Fruit fly (Drosophila melanogaster) whole organism, embryonic: ENCODE results near the gene dbo.

ENCODE experiments used
- Adf1 ChIP-seq: fragments of 200-800 bp; sonication (Bioruptor generic); IDR thresholded peaks from 2 replicates; pipeline ENCODE4 v1.3.6; 2022; ENCODE audit warnings: missing biosample characterization, missing genetic modification characterization
- Atf-2 ChIP-seq: fragments of 200-800 bp; sonication (Bioruptor generic); optimal IDR thresholded peaks from 2 replicates; lab custom pipeline; 2016; ENCODE audit warnings: missing biosample characterization, missing genetic modification characterization
- CG10462 ChIP-seq: fragments of 200-800 bp; sonication (Bioruptor generic); optimal IDR thresholded peaks from 2 replicates; lab custom pipeline; 2016; ENCODE audit warnings: missing biosample characterization, missing genetic modification characterization
- CG11085 ChIP-seq: fragments of 200-800 bp; sonication (Bioruptor generic); IDR thresholded peaks from 2 replicates; pipeline ENCODE4 v1.3.6; 2022; ENCODE audit warnings: missing biosample characterization, missing genetic modification characterization
- CG11696 ChIP-seq: fragments of 200-800 bp; sonication (Bioruptor generic); IDR thresholded peaks from 2 replicates; pipeline ENCODE4 v1.3.6; 2022; ENCODE audit warnings: missing biosample characterization, missing genetic modification characterization
- CG13624 ChIP-seq: fragments of 200-800 bp; sonication (Bioruptor generic); optimal IDR thresholded peaks from 2 replicates; lab custom pipeline; 2016; ENCODE audit warnings: missing biosample characterization, missing genetic modification characterization
- CG15696 ChIP-seq: fragments of 200-800 bp; sonication (Bioruptor generic); optimal IDR thresholded peaks from 2 replicates; lab custom pipeline; 2019; ENCODE audit warnings: missing biosample characterization, mild to moderate bottlenecking, missing genetic modification characterization, moderate library complexity
- CG1603 ChIP-seq: fragments of 200-800 bp; sonication (Bioruptor generic); optimal IDR thresholded peaks from 2 replicates; lab custom pipeline; 2019; ENCODE audit warnings: missing biosample characterization, mild to moderate bottlenecking, missing genetic modification characterization, moderate library complexity
- CG1647 ChIP-seq: fragments of 200-800 bp; sonication (Bioruptor generic); optimal IDR thresholded peaks from 3 replicates; lab custom pipeline; 2016; ENCODE audit warnings: missing biosample characterization, missing genetic modification characterization
- CG18599 ChIP-seq: fragments of 200-800 bp; sonication (Bioruptor generic); optimal IDR thresholded peaks from 3 replicates; lab custom pipeline; 2017; ENCODE audit warnings: missing biosample characterization, missing genetic modification characterization, mild to moderate bottlenecking, moderate library complexity, missing genetic modification reagents
- CG2199 ChIP-seq: fragments of 200-800 bp; sonication (Bioruptor generic); IDR thresholded peaks from 3 replicates; pipeline ENCODE4 v1.3.6; 2022; ENCODE audit warnings: missing biosample characterization, missing genetic modification characterization
- CG31388 ChIP-seq: fragments of 200-800 bp; sonication (Bioruptor generic); optimal IDR thresholded peaks from 2 replicates; lab custom pipeline; 2016; ENCODE audit warnings: missing biosample characterization, missing genetic modification characterization
- CG34422 ChIP-seq: fragments of 200-800 bp; sonication (Bioruptor generic); IDR thresholded peaks from 3 replicates; pipeline ENCODE4 v1.3.6; 2022; ENCODE audit warnings: missing biosample characterization, missing genetic modification characterization
- CG42726 ChIP-seq: fragments of 200-800 bp; sonication (Bioruptor generic); IDR thresholded peaks from 2 replicates; pipeline ENCODE4 v1.3.6; 2022; ENCODE audit warnings: missing biosample characterization, missing genetic modification characterization; ENCODE audit not compliant: partially characterized antibody
- CG6689 ChIP-seq: fragments of 200-800 bp; sonication (Bioruptor generic); IDR thresholded peaks from 2 replicates; pipeline ENCODE4 v1.3.6; 2022; ENCODE audit warnings: missing biosample characterization, missing genetic modification characterization
- CG7745 ChIP-seq: fragments of 200-800 bp; sonication (Bioruptor generic); optimal IDR thresholded peaks from 2 replicates; lab custom pipeline; 2018; ENCODE audit warnings: missing biosample characterization, mild to moderate bottlenecking, missing genetic modification characterization, moderate library complexity
- D19B ChIP-seq: fragments of 200-800 bp; sonication (Bioruptor generic); optimal IDR thresholded peaks from 2 replicates; lab custom pipeline; 2017; ENCODE audit warnings: missing biosample characterization, mild to moderate bottlenecking, missing genetic modification characterization
- Dip2 ChIP-seq: fragments of 200-800 bp; sonication (Bioruptor generic); IDR thresholded peaks from 2 replicates; pipeline ENCODE4 v1.3.6; 2022; ENCODE audit warnings: missing biosample characterization, missing genetic modification characterization
- Dip3 ChIP-seq: fragments of 200-800 bp; sonication (Bioruptor generic); optimal IDR thresholded peaks from 3 replicates; lab custom pipeline; 2016; ENCODE audit warnings: missing biosample characterization, missing genetic modification characterization
- Dll ChIP-seq: fragments of 200-800 bp; sonication (Bioruptor generic); IDR thresholded peaks from 4 replicates; pipeline ENCODE4 v1.3.6; 2022; ENCODE audit warnings: missing biosample characterization, missing genetic modification characterization; ENCODE audit not compliant: partially characterized antibody
- Fer3 ChIP-seq: fragments of 200-800 bp; sonication (Bioruptor generic); optimal IDR thresholded peaks from 2 replicates; lab custom pipeline; 2018; ENCODE audit warnings: missing biosample characterization, mild to moderate bottlenecking, missing genetic modification characterization, moderate library complexity
- Ravus ChIP-seq: fragments of 200-800 bp; sonication (Bioruptor generic); IDR thresholded peaks from 2 replicates; pipeline ENCODE4 v1.3.6; 2022; ENCODE audit warnings: missing biosample characterization, missing genetic modification characterization
- Tbp ChIP-seq: fragments of >200 bp; optimal IDR thresholded peaks from 2 replicates; lab custom pipeline; 2018; ENCODE audit warnings: missing biosample characterization, missing genetic modification characterization
- chif ChIP-seq, 2 experiments: fragments of 200-800 bp; sonication (Bioruptor generic); optimal IDR thresholded peaks; 3 replicates each; lab custom pipeline; 2016; ENCODE audit warnings: missing biosample characterization in 2 of 2, missing genetic modification characterization in 2 of 2
- chinmo ChIP-seq: fragments of 200-800 bp; sonication (Bioruptor generic); IDR thresholded peaks from 4 replicates; pipeline ENCODE4 v1.3.6; 2022; ENCODE audit warnings: missing biosample characterization, missing genetic modification characterization; ENCODE audit not compliant: partially characterized antibody
- corto ChIP-seq: fragments of 200-800 bp; sonication (Bioruptor generic); optimal IDR thresholded peaks from 2 replicates; lab custom pipeline; 2016; ENCODE audit warnings: missing biosample characterization, mild to moderate bottlenecking, missing genetic modification characterization, moderate library complexity
- crc ChIP-seq: fragments of 200-800 bp; sonication (Bioruptor generic); optimal IDR thresholded peaks from 2 replicates; lab custom pipeline; 2016; ENCODE audit warnings: missing biosample characterization, missing genetic modification characterization
- dan ChIP-seq: fragments of 200-800 bp; sonication (Bioruptor generic); IDR thresholded peaks from 2 replicates; pipeline ENCODE4 v1.3.6; 2022; ENCODE audit warnings: missing biosample characterization, missing genetic modification characterization
- dimm ChIP-seq: fragments of 200-800 bp; sonication (Bioruptor generic); IDR thresholded peaks from 2 replicates; pipeline ENCODE4 v1.3.6; 2022; ENCODE audit warnings: missing biosample characterization, missing genetic modification characterization
- fd3F ChIP-seq: fragments of 200-800 bp; sonication (Bioruptor generic); optimal IDR thresholded peaks from 2 replicates; lab custom pipeline; 2018; ENCODE audit warnings: missing biosample characterization, mild to moderate bottlenecking, missing genetic modification characterization, moderate library complexity
- insv ChIP-seq, 2 experiments: fragments of 200-800 bp; sonication (Bioruptor generic); optimal IDR thresholded peaks; 3 replicates each; lab custom pipeline; 2016 to 2018; ENCODE audit warnings: missing biosample characterization in 2 of 2, missing genetic modification characterization in 2 of 2
- jing ChIP-seq: fragments of 200-800 bp; sonication (Bioruptor generic); optimal IDR thresholded peaks from 2 replicates; lab custom pipeline; 2018; ENCODE audit warnings: missing biosample characterization, mild to moderate bottlenecking, missing genetic modification characterization
- lab ChIP-seq: fragments of 200-800 bp; sonication (Bioruptor generic); optimal IDR thresholded peaks from 3 replicates; lab custom pipeline; 2017; ENCODE audit warnings: missing biosample characterization, missing genetic modification characterization, mild to moderate bottlenecking, moderate library complexity, missing genetic modification reagents
- lmd ChIP-seq: fragments of 200-800 bp; sonication (Bioruptor generic); IDR thresholded peaks from 2 replicates; pipeline ENCODE4 v1.3.6; 2022; ENCODE audit warnings: missing biosample characterization, missing genetic modification characterization
- pb ChIP-seq: fragments of 200-800 bp; sonication (Bioruptor generic); optimal IDR thresholded peaks from 3 replicates; lab custom pipeline; 2016; ENCODE audit warnings: missing biosample characterization, missing genetic modification characterization
- pita ChIP-seq: fragments of 200-800 bp; sonication (Bioruptor generic); optimal IDR thresholded peaks from 2 replicates; lab custom pipeline; 2017; ENCODE audit warnings: missing biosample characterization, mild to moderate bottlenecking, missing genetic modification characterization
- pros ChIP-seq: fragments of 200-800 bp; sonication (Bioruptor generic); optimal IDR thresholded peaks from 3 replicates; lab custom pipeline; 2019; ENCODE audit warnings: missing biosample characterization, mild to moderate bottlenecking, missing genetic modification characterization, moderate library complexity
- sisA ChIP-seq: fragments of 200-800 bp; sonication (Bioruptor generic); IDR thresholded peaks from 2 replicates; pipeline ENCODE4 v1.3.6; 2022; ENCODE audit warnings: missing biosample characterization, missing genetic modification characterization
- slbo ChIP-seq: fragments of 200-800 bp; sonication (Bioruptor generic); IDR thresholded peaks from 2 replicates; pipeline ENCODE4 v1.3.6; 2022; ENCODE audit warnings: missing biosample characterization, missing genetic modification characterization
- stc ChIP-seq: fragments of 200-800 bp; sonication (Bioruptor generic); IDR thresholded peaks from 2 replicates; pipeline ENCODE4 v1.3.6; 2022; ENCODE audit warnings: missing biosample characterization, missing genetic modification characterization
- tna ChIP-seq: fragments of 200-800 bp; sonication (Bioruptor generic); IDR thresholded peaks from 2 replicates; pipeline ENCODE4 v1.3.6; 2022; ENCODE audit warnings: missing biosample characterization, missing genetic modification characterization; ENCODE audit not compliant: partially characterized antibody
- ttk ChIP-seq: fragments of 200-800 bp; sonication (Bioruptor generic); IDR thresholded peaks from 2 replicates; pipeline ENCODE4 v2.1.2; 2022; ENCODE audit warnings: missing biosample characterization, missing genetic modification characterization
- twi ChIP-seq: fragments of 200-800 bp; optimal IDR thresholded peaks from 2 replicates; lab custom pipeline; 2019; ENCODE audit warnings: missing biosample characterization, mild to moderate bottlenecking, missing genetic modification characterization, moderate library complexity
- usp ChIP-seq: fragments of >200 bp; optimal IDR thresholded peaks from 2 replicates; lab custom pipeline; 2017; ENCODE audit warnings: missing biosample characterization, missing genetic modification characterization
- vnd ChIP-seq: fragments of 200-800 bp; sonication (Bioruptor generic); IDR thresholded peaks from 3 replicates; pipeline ENCODE4 v1.3.6; 2022; ENCODE audit warnings: missing biosample characterization, missing genetic modification characterization; ENCODE audit not compliant: partially characterized antibody
- wor ChIP-seq: fragments of 200-800 bp; sonication (Bioruptor generic); IDR thresholded peaks from 2 replicates; pipeline ENCODE4 v1.3.6; 2022; ENCODE audit warnings: missing biosample characterization, missing genetic modification characterization
- z ChIP-seq: fragments of 200-800 bp; sonication (Bioruptor generic); IDR thresholded peaks from 3 replicates; pipeline ENCODE4 v1.3.6; 2022; ENCODE audit warnings: missing biosample characterization, missing genetic modification characterization

dbo gene

dm6 chr3L:15826985-15827635, 422 bp downstream of the dbo start (continued):
- TF ChIP-seq CG13624 (GFP tag; lab: Kevin White, UChicago) (peak; percentile 52), Fer3 (tag; lab: Kevin White, UChicago) (peak; percentile 83), D19B (peak; percentile 75), CG10462 (GFP tag; lab: Kevin White, UChicago) (no peak), dan (GFP tag; lab: Robert Waterston, UW) (no peak), z (GFP tag; lab: Robert Waterston, UW) (no peak), CG15696 (tag; lab: Kevin White, UChicago) (peak; percentile 45), jing (GFP tag; lab: Kevin White, UChicago) (no peak), fd3F (GFP tag; lab: Kevin White, UChicago) (peak; percentile 81), dimm (no peak), vnd (GFP tag; lab: Robert Waterston, UW) (no peak; the same call in 2 of the 3 replicates), wor (peak; percentile 22; the same call in 1 of the 2 replicates), CG7745 (tag; lab: Kevin White, UChicago) (no peak), pb (GFP tag; lab: Kevin White, UChicago) (no peak), CG31388 (GFP tag; lab: Kevin White, UChicago) (no peak), pros (GFP tag; lab: Kevin White, UChicago) (peak; percentile 34), CG11696 (GFP tag; lab: Robert Waterston, UW) (peak; percentile 55), CG1647 (GFP tag; lab: Kevin White, UChicago) (peak; percentile 3), pita (GFP tag; lab: Kevin White, UChicago) (no peak), chinmo (GFP tag; lab: Robert Waterston, UW) (no peak), insv (GFP tag; optimal IDR thresholded peaks at IDR 0.05; lab: Kevin White, UChicago) (peak in 1 of 2 experiments; percentile 67), corto (GFP tag; lab: Kevin White, UChicago) (no peak), CG18599 (GFP tag; lab: Kevin White, UChicago) (peak; percentile 91), tna (no peak), stc (GFP tag; lab: Robert Waterston, UW) (peak; percentile 51; the same call in 1 of the 2 replicates), Dip3 (GFP tag; lab: Kevin White, UChicago) (peak; percentile 34), ttk (GFP tag; lab: Robert Waterston, UW) (no peak), Adf1 (GFP tag; lab: Robert Waterston, UW) (peak; percentile 22; the same call in 1 of the 2 replicates), CG1603 (peak; percentile 53), twi (tag; lab: Kevin White, UChicago) (peak; percentile 50), Dip2 (GFP tag; lab: Robert Waterston, UW) (no peak), sisA (GFP tag; lab: Robert Waterston, UW) (no peak), CG2199 (GFP tag; lab: Robert Waterston, UW) (peak; percentile 40; the same call in 1 of the 3 replicates), CG34422 (GFP tag; lab: Robert Waterston, UW) (peak; percentile 62; the same call in 2 of the 3 replicates), slbo (GFP tag; lab: Robert Waterston, UW) (peak; percentile 61), usp (GFP tag; lab: Kevin White, UChicago) (no peak), crc (GFP tag; lab: Kevin White, UChicago) (no peak), CG11085 (GFP tag; lab: Robert Waterston, UW) (no peak), lab (GFP tag; lab: Kevin White, UChicago) (peak; percentile 91), Atf-2 (GFP tag; lab: Kevin White, UChicago) (no peak), chif (GFP tag; optimal IDR thresholded peaks at IDR 0.05; lab: Kevin White, UChicago) (peak; percentile 43 to 59), Ravus (GFP tag; lab: Robert Waterston, UW) (no peak), lmd (GFP tag; lab: Robert Waterston, UW) (peak; percentile 60; the same call in 1 of the 2 replicates), CG6689 (GFP tag; lab: Robert Waterston, UW) (peak; percentile 77), CG42726 (no peak), Tbp (no peak), Dll (GFP tag; lab: Robert Waterston, UW) (0 out of 4 replicates have a peak, but pooled peaks have one; percentile 66)
